Worm (Caenorhabditis elegans) whole organism, L3 larva: ENCODE results near the gene Y54F10BM.22.

Source experiments
- egl-27 ChIP-seq: sonication (generic microtip); optimal IDR thresholded peaks from 4 replicates; lab custom pipeline; 2017; ENCODE audit warnings: missing biosample characterization, missing genetic modification reagents, missing genetic modification characterization
- elt-3 ChIP-seq, 3 experiments: fragments of 150-350 bp in 1 of 3; sonication (generic microtip) in 2 of 3; optimal IDR thresholded peaks; 2 replicates in 2 of 3; 4 replicates in 1 of 3; lab custom pipeline; 2014 to 2017; ENCODE audit warnings: missing biosample characterization in 3 of 3, missing genetic modification characterization in 3 of 3
- mdl-1 ChIP-seq: fragments of 150-350 bp; optimal IDR thresholded peaks from 2 replicates; lab custom pipeline; 2014; ENCODE audit warnings: missing biosample characterization, missing genetic modification characterization
- nhr-25 ChIP-seq: sonication (generic microtip); optimal IDR thresholded peaks from 2 replicates; lab custom pipeline; 2017; ENCODE audit warnings: missing biosample characterization, missing genetic modification characterization
- nhr-76 ChIP-seq: fragments of 150-350 bp; sonication (generic microtip); optimal IDR thresholded peaks from 5 replicates; lab custom pipeline; 2014; ENCODE audit warnings: missing biosample characterization, missing genetic modification characterization
- nhr-77 ChIP-seq: fragments of 150-350 bp; optimal IDR thresholded peaks from 2 replicates; lab custom pipeline; 2014; ENCODE audit warnings: missing biosample characterization, missing genetic modification characterization

- TF ChIP-seq nhr-76 (tag; lab: Kevin White, UChicago) (no peak), mdl-1 (tag; lab: Kevin White, UChicago) (no peak), elt-3 (tag; optimal IDR thresholded peaks at IDR 0.05; lab: Kevin White, UChicago) (no peak), nhr-77 (tag; lab: Kevin White, UChicago) (no peak), egl-27 (tag; lab: Kevin White, UChicago) (no peak), nhr-25 (no peak)
Measured at ce11 chrIII:2304149-2304548, 23.4 kb downstream of the Y54F10BM.22 start.
